Fruit fly (Drosophila melanogaster) whole organism, embryonic: ENCODE results near the gene CG17199.
A peak's percentile ranks its signal among the peaks of the same experiment; 100 is the strongest.

Experiments
- CG10274 ChIP-seq: fragments of 200-800 bp; sonication (Bioruptor generic); optimal IDR thresholded peaks from 3 replicates; lab custom pipeline; 2017; ENCODE audit warnings: missing biosample characterization, mild to moderate bottlenecking, missing genetic modification characterization
- CG10366 ChIP-seq: fragments of 200-800 bp; sonication (Bioruptor generic); IDR thresholded peaks from 2 replicates; pipeline ENCODE4 v1.3.6; 2022; ENCODE audit warnings: missing biosample characterization, missing genetic modification characterization
- CG10543 ChIP-seq: fragments of 200-800 bp; sonication (Bioruptor generic); optimal IDR thresholded peaks from 3 replicates; lab custom pipeline; 2017; ENCODE audit warnings: missing biosample characterization, mild to moderate bottlenecking, missing genetic modification characterization, moderate library complexity
- CG11085 ChIP-seq: fragments of 200-800 bp; sonication (Bioruptor generic); IDR thresholded peaks from 2 replicates; pipeline ENCODE4 v1.3.6; 2022; ENCODE audit warnings: missing biosample characterization, missing genetic modification characterization
- CG12659 ChIP-seq: fragments of 200-800 bp; sonication (Bioruptor generic); optimal IDR thresholded peaks from 3 replicates; lab custom pipeline; 2017; ENCODE audit warnings: mild to moderate bottlenecking, missing biosample characterization, missing genetic modification reagents, missing genetic modification characterization
- CG12769 ChIP-seq: fragments of 200-800 bp; sonication (Bioruptor generic); optimal IDR thresholded peaks from 2 replicates; lab custom pipeline; 2019; ENCODE audit warnings: missing biosample characterization, mild to moderate bottlenecking, missing genetic modification characterization, moderate library complexity
- CG15269 ChIP-seq: fragments of 200-800 bp; sonication (Bioruptor generic); optimal IDR thresholded peaks from 2 replicates; lab custom pipeline; 2018; ENCODE audit warnings: missing biosample characterization, mild to moderate bottlenecking, missing genetic modification characterization, moderate library complexity
- CG2120 ChIP-seq: fragments of 200-800 bp; sonication (Bioruptor generic); optimal IDR thresholded peaks from 3 replicates; lab custom pipeline; 2016; ENCODE audit warnings: missing biosample characterization, missing genetic modification characterization
- CG3407 ChIP-seq: fragments of 200-800 bp; sonication (Bioruptor generic); optimal IDR thresholded peaks from 2 replicates; lab custom pipeline; 2018; ENCODE audit warnings: missing biosample characterization, mild to moderate bottlenecking, missing genetic modification characterization
- CG4282 ChIP-seq: fragments of 200-800 bp; sonication (Bioruptor generic); optimal IDR thresholded peaks from 2 replicates; lab custom pipeline; 2016; ENCODE audit warnings: missing biosample characterization, missing genetic modification characterization
- CG6791 ChIP-seq: fragments of 200-800 bp; sonication (Bioruptor generic); IDR thresholded peaks from 3 replicates; pipeline ENCODE4 v1.3.6; 2022; ENCODE audit warnings: missing biosample characterization, missing genetic modification characterization; ENCODE audit not compliant: partially characterized antibody
- CG7271 ChIP-seq: fragments of 200-800 bp; sonication (Bioruptor generic); optimal IDR thresholded peaks from 2 replicates; lab custom pipeline; 2018; ENCODE audit warnings: missing biosample characterization, mild to moderate bottlenecking, missing genetic modification characterization, moderate library complexity
- CG9437 ChIP-seq: fragments of 200-800 bp; sonication (Bioruptor generic); optimal IDR thresholded peaks from 2 replicates; lab custom pipeline; 2018; ENCODE audit warnings: missing biosample characterization, mild to moderate bottlenecking, missing genetic modification characterization
- CG9727 ChIP-seq: fragments of 200-800 bp; sonication (Bioruptor generic); optimal IDR thresholded peaks from 3 replicates; lab custom pipeline; 2017; ENCODE audit warnings: missing biosample characterization, mild to moderate bottlenecking, missing genetic modification characterization
- CG9876 ChIP-seq: fragments of 200-800 bp; sonication (Bioruptor generic); optimal IDR thresholded peaks from 2 replicates; lab custom pipeline; 2016; ENCODE audit warnings: missing biosample characterization, missing genetic modification characterization
- CoRest ChIP-seq: fragments of 200-800 bp; sonication (Bioruptor generic); optimal IDR thresholded peaks from 3 replicates; lab custom pipeline; 2018; ENCODE audit warnings: missing biosample characterization, mild to moderate bottlenecking, missing genetic modification characterization, moderate library complexity
- Dad ChIP-seq: fragments of 200-800 bp; sonication (Bioruptor generic); optimal IDR thresholded peaks from 3 replicates; lab custom pipeline; 2016; ENCODE audit warnings: missing biosample characterization, missing genetic modification characterization
- Dek ChIP-seq: fragments of 200-800 bp; sonication (Bioruptor generic); optimal IDR thresholded peaks from 3 replicates; lab custom pipeline; 2019; ENCODE audit warnings: missing biosample characterization, mild to moderate bottlenecking, missing genetic modification characterization, moderate library complexity
- E2f2 ChIP-seq: fragments of 200-800 bp; sonication (Bioruptor generic); IDR thresholded peaks from 2 replicates; pipeline ENCODE4 v1.3.6; 2022; ENCODE audit warnings: missing biosample characterization, missing genetic modification characterization
- Elba2 ChIP-seq: fragments of 200-800 bp; sonication (Bioruptor generic); optimal IDR thresholded peaks from 3 replicates; lab custom pipeline; 2016; ENCODE audit warnings: missing biosample characterization, missing genetic modification characterization
- HLH4C ChIP-seq: fragments of 200-800 bp; sonication (Bioruptor generic); IDR thresholded peaks from 3 replicates; pipeline ENCODE4 v1.3.6; 2022; ENCODE audit warnings: missing biosample characterization, missing genetic modification characterization; ENCODE audit not compliant: partially characterized antibody
- Jarid2 ChIP-seq: fragments of 200-800 bp; sonication (Bioruptor generic); optimal IDR thresholded peaks from 3 replicates; lab custom pipeline; 2017; ENCODE audit warnings: mild to moderate bottlenecking, missing biosample characterization, missing genetic modification reagents, missing genetic modification characterization
- Kr ChIP-seq: fragments of 200-800 bp; sonication (Bioruptor generic); optimal IDR thresholded peaks from 2 replicates; lab custom pipeline; 2017; ENCODE audit warnings: missing biosample characterization, mild to moderate bottlenecking, missing genetic modification characterization
- Med ChIP-seq: fragments of 200-800 bp; sonication (Bioruptor generic); peaks from one replicate; lab custom pipeline; 2016; ENCODE audit warnings: missing biosample characterization, missing genetic modification characterization, mild to moderate bottlenecking, inconsistent platforms, moderate library complexity
- Oli ChIP-seq: fragments of 200-800 bp; sonication (Bioruptor generic); optimal IDR thresholded peaks from 2 replicates; lab custom pipeline; 2018; ENCODE audit warnings: missing biosample characterization, mild to moderate bottlenecking, missing genetic modification characterization, moderate library complexity
- Ptx1 ChIP-seq: fragments of 200-800 bp; sonication (Bioruptor generic); IDR thresholded peaks from 2 replicates; pipeline ENCODE4 v1.3.6; 2022; ENCODE audit warnings: missing biosample characterization, missing genetic modification characterization
- Side ChIP-seq: fragments of 200-800 bp; sonication (Bioruptor generic); optimal IDR thresholded peaks from 2 replicates; lab custom pipeline; 2016; ENCODE audit warnings: missing biosample characterization, missing genetic modification characterization
- Tbp ChIP-seq: fragments of >200 bp; optimal IDR thresholded peaks from 2 replicates; lab custom pipeline; 2018; ENCODE audit warnings: missing biosample characterization, missing genetic modification characterization
- abd-A ChIP-seq: fragments of 200-800 bp; sonication (Bioruptor generic); optimal IDR thresholded peaks from 3 replicates; lab custom pipeline; 2019; ENCODE audit warnings: missing biosample characterization, mild to moderate bottlenecking, missing genetic modification characterization, moderate library complexity
- al ChIP-seq: fragments of 200-800 bp; sonication (Bioruptor generic); IDR thresholded peaks from 2 replicates; pipeline ENCODE4 v1.3.6; 2022; ENCODE audit warnings: missing biosample characterization, missing genetic modification characterization
- cato ChIP-seq: fragments of 200-800 bp; sonication (Bioruptor generic); optimal IDR thresholded peaks from 2 replicates; lab custom pipeline; 2016; ENCODE audit warnings: missing biosample characterization, missing genetic modification characterization, borderline replicate concordance
- cg ChIP-seq: fragments of 200-800 bp; sonication (Bioruptor generic); optimal IDR thresholded peaks from 3 replicates; lab custom pipeline; 2019; ENCODE audit warnings: missing biosample characterization, mild to moderate bottlenecking, missing genetic modification characterization, moderate library complexity
- chinmo ChIP-seq: fragments of 200-800 bp; sonication (Bioruptor generic); IDR thresholded peaks from 4 replicates; pipeline ENCODE4 v1.3.6; 2022; ENCODE audit warnings: missing biosample characterization, missing genetic modification characterization; ENCODE audit not compliant: partially characterized antibody
- corto ChIP-seq: fragments of 200-800 bp; sonication (Bioruptor generic); optimal IDR thresholded peaks from 2 replicates; lab custom pipeline; 2016; ENCODE audit warnings: missing biosample characterization, mild to moderate bottlenecking, missing genetic modification characterization, moderate library complexity
- crc ChIP-seq: fragments of 200-800 bp; sonication (Bioruptor generic); optimal IDR thresholded peaks from 2 replicates; lab custom pipeline; 2016; ENCODE audit warnings: missing biosample characterization, missing genetic modification characterization
- gem ChIP-seq: fragments of 200-800 bp; sonication (Bioruptor generic); optimal IDR thresholded peaks from 2 replicates; lab custom pipeline; 2019; ENCODE audit warnings: missing biosample characterization, mild to moderate bottlenecking, missing genetic modification characterization, moderate library complexity
- grau ChIP-seq: fragments of 200-800 bp; optimal IDR thresholded peaks from 3 replicates; lab custom pipeline; 2019; ENCODE audit warnings: missing biosample characterization, mild to moderate bottlenecking, missing genetic modification characterization, moderate library complexity
- inv ChIP-seq: fragments of 200-800 bp; sonication (Bioruptor generic); IDR thresholded peaks from 2 replicates; pipeline ENCODE4 v1.3.6; 2022; ENCODE audit warnings: missing biosample characterization, missing genetic modification characterization; ENCODE audit not compliant: partially characterized antibody
- jigr1 ChIP-seq: fragments of 200-800 bp; sonication (Bioruptor generic); IDR thresholded peaks from 3 replicates; pipeline ENCODE4 v1.3.6; 2022; ENCODE audit warnings: missing biosample characterization, missing genetic modification characterization
- jumu ChIP-seq: fragments of 200-800 bp; sonication (Bioruptor generic); optimal IDR thresholded peaks from 3 replicates; lab custom pipeline; 2016; ENCODE audit warnings: missing biosample characterization, missing genetic modification characterization
- odd ChIP-seq: fragments of 200-800 bp; sonication (Bioruptor generic); optimal IDR thresholded peaks from 2 replicates; lab custom pipeline; 2017; ENCODE audit warnings: missing biosample characterization, mild to moderate bottlenecking, missing genetic modification characterization
- p53 ChIP-seq: fragments of 200-800 bp; sonication (Bioruptor generic); optimal IDR thresholded peaks from 2 replicates; lab custom pipeline; 2016; ENCODE audit warnings: missing biosample characterization, missing genetic modification characterization
- pho ChIP-seq: fragments of 200-800 bp; sonication (Bioruptor generic); optimal IDR thresholded peaks from 2 replicates; lab custom pipeline; 2016; ENCODE audit warnings: missing biosample characterization, missing genetic modification characterization
- pros ChIP-seq: fragments of 200-800 bp; sonication (Bioruptor generic); optimal IDR thresholded peaks from 3 replicates; lab custom pipeline; 2019; ENCODE audit warnings: missing biosample characterization, mild to moderate bottlenecking, missing genetic modification characterization, moderate library complexity
- row ChIP-seq: fragments of 200-800 bp; sonication (Bioruptor generic); IDR thresholded peaks from 3 replicates; pipeline ENCODE4 v1.3.6; 2022; ENCODE audit warnings: missing biosample characterization, missing genetic modification characterization
- run ChIP-seq: fragments of 200-800 bp; sonication (Bioruptor generic); optimal IDR thresholded peaks from 3 replicates; lab custom pipeline; 2018; ENCODE audit warnings: missing biosample characterization, mild to moderate bottlenecking, missing genetic modification characterization
- ttk ChIP-seq: fragments of 200-800 bp; sonication (Bioruptor generic); IDR thresholded peaks from 2 replicates; pipeline ENCODE4 v2.1.2; 2022; ENCODE audit warnings: missing biosample characterization, missing genetic modification characterization
- tup ChIP-seq: fragments of 200-800 bp; sonication (Bioruptor generic); optimal IDR thresholded peaks from 2 replicates; lab custom pipeline; 2016; ENCODE audit warnings: missing biosample characterization, mild to moderate bottlenecking, missing genetic modification characterization, moderate library complexity
- unc-4 ChIP-seq: fragments of 200-800 bp; sonication (Bioruptor generic); IDR thresholded peaks from 2 replicates; pipeline ENCODE4 v1.3.6; 2022; ENCODE audit warnings: missing biosample characterization, missing genetic modification characterization; ENCODE audit not compliant: partially characterized antibody

Gene CG17199

dm6 chr3R:20167635-20168395 is 41.8 kb downstream of the CG17199 start:
- no peak for TF ChIP-seq pros
- peak; percentile 38 for TF ChIP-seq gem (tag; lab: Kevin White, UChicago)
- TF ChIP-seq CG11085: no peak
- no peak for TF ChIP-seq CG10274
- peak; percentile 22 for TF ChIP-seq grau (tag; lab: Kevin White, UChicago)
- TF ChIP-seq Elba2: no peak
- TF ChIP-seq CG12659 (GFP tag; lab: Kevin White, UChicago): peak; percentile 2
- TF ChIP-seq CG6791: no peak
- TF ChIP-seq CG10366 (GFP tag; lab: Robert Waterston, UW): peak; percentile 10; the same call in 1 of the 2 replicates
- TF ChIP-seq crc (GFP tag; lab: Kevin White, UChicago): no peak
- TF ChIP-seq CG15269: peak; percentile 17
- TF ChIP-seq unc-4 (GFP tag; lab: Robert Waterston, UW): no peak
- TF ChIP-seq pho (GFP tag; lab: Kevin White, UChicago): no peak
- TF ChIP-seq HLH4C (GFP tag; lab: Robert Waterston, UW): no peak
- no peak for TF ChIP-seq cato (GFP tag; lab: Kevin White, UChicago)
- TF ChIP-seq Med (GFP tag; lab: Kevin White, UChicago): peak; percentile 28
- peak; percentile 32 for TF ChIP-seq cg (GFP tag; lab: Kevin White, UChicago)
- TF ChIP-seq CG9437 (GFP tag; lab: Kevin White, UChicago): peak; percentile 7
- TF ChIP-seq CG4282: no peak
- 0 out of 2 replicates have a peak, but pooled peaks have one; percentile 4 for TF ChIP-seq Ptx1 (GFP tag; lab: Robert Waterston, UW)
- no peak for TF ChIP-seq CG3407 (GFP tag; lab: Kevin White, UChicago)
- no peak for TF ChIP-seq ttk (GFP tag; lab: Robert Waterston, UW)
- TF ChIP-seq E2f2 (GFP tag; lab: Robert Waterston, UW): no peak
- no peak for TF ChIP-seq jigr1 (GFP tag; lab: Robert Waterston, UW)
- TF ChIP-seq CG9727 (GFP tag; lab: Kevin White, UChicago): no peak
- TF ChIP-seq CG10543 (GFP tag; lab: Kevin White, UChicago): peak; percentile 79
- no peak for TF ChIP-seq inv
- no peak for TF ChIP-seq Kr (GFP tag; lab: Kevin White, UChicago)
- peak; percentile 44 for TF ChIP-seq CoRest (tag; lab: Kevin White, UChicago)
- peak; percentile 18 for TF ChIP-seq abd-A (tag; lab: Kevin White, UChicago)
- no peak for TF ChIP-seq Dad (GFP tag; lab: Kevin White, UChicago)
- no peak for TF ChIP-seq corto
- 0 out of 4 replicates have a peak, but pooled peaks have one; percentile 49 for TF ChIP-seq chinmo (GFP tag; lab: Robert Waterston, UW)
- TF ChIP-seq Dek (tag; lab: Kevin White, UChicago): no peak
- no peak for TF ChIP-seq jumu (GFP tag; lab: Kevin White, UChicago)
- 0 out of 2 replicates have a peak, but pooled peaks have one; percentile 15 for TF ChIP-seq al
- TF ChIP-seq tup (GFP tag; lab: Kevin White, UChicago): no peak
- TF ChIP-seq row (GFP tag; lab: Robert Waterston, UW): peak; percentile 57; the same call in 2 of the 3 replicates
- no peak for TF ChIP-seq Jarid2
- TF ChIP-seq CG2120 (GFP tag; lab: Kevin White, UChicago): peak; percentile 29
- TF ChIP-seq Side (GFP tag; lab: Kevin White, UChicago): no peak
- no peak for TF ChIP-seq odd
- no peak for TF ChIP-seq CG9876 (GFP tag; lab: Kevin White, UChicago)
- TF ChIP-seq run (tag; lab: Kevin White, UChicago): no peak
- peak; percentile 8 for TF ChIP-seq Oli (tag; lab: Kevin White, UChicago)
- TF ChIP-seq CG12769 (tag; lab: Kevin White, UChicago): peak; percentile 30
- TF ChIP-seq CG7271 (tag; lab: Kevin White, UChicago): no peak
- no peak for TF ChIP-seq p53 (GFP tag; lab: Kevin White, UChicago)
- TF ChIP-seq Tbp (GFP tag; lab: Kevin White, UChicago): no peak
